Worm (Caenorhabditis elegans) whole organism, L4/young adult: Measurements from ENCODE around the gene npl-10.

Experiments
- W03F9.2 ChIP-seq: fragments of 150-350 bp; optimal IDR thresholded peaks from 2 replicates; lab custom pipeline; 2014; ENCODE audit warnings: missing biosample characterization, missing genetic modification characterization
- dao-5 ChIP-seq: sonication (generic microtip); optimal IDR thresholded peaks from 2 replicates; lab custom pipeline; 2016; ENCODE audit warnings: missing genotype, missing genetic modification characterization, moderate library complexity, missing compliant biosample characterization
- him-1 ChIP-seq: sonication (generic microtip); optimal IDR thresholded peaks from 2 replicates; lab custom pipeline; 2016; ENCODE audit warnings: missing genotype, missing genetic modification reagents, missing genetic modification characterization, missing compliant biosample characterization

npl-10 gene

DNA sequence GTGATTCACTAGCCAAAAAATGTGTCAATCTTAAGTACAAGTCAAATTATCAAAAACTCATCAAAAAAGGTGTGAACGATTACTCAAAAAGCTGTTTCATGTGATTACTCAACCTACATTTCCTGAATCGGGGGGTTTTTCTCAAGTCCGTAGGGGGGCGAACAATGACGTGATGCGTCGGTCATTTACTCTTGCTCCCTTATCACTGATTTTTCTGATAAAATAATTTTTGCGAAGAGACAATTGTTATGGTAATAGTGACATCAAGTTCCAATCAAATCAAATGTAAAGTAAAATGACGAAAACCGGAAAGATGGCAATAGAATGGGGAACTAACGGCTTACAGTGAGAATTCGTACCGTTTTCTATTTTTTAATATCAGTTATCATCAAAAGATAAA is 41.7 kb downstream of the npl-10 start:
- TF ChIP-seq dao-5 = no peak
- TF ChIP-seq W03F9.2 (tag; lab: Kevin White, UChicago) = no peak
- no peak for TF ChIP-seq him-1 (tag; lab: Kevin White, UChicago)

DNA sequence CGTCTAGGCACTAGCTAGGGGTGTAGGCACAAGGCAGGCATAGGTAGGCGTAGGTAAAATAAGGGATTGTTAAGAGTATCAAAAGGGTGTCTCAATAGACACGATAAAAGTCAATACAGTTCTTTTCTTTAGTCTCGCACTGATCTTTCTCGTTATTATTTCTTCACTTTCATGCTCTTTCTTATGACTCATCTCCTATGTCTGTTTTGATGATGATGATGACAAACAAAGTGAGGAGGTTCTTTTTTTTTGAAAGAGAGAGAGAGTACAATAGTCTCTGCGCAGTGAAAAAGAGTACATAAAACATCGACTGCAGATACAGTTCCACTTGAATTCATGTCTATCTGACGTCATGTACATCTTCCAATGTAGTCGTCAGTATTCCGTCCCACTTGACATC is 45.8 kb downstream of the npl-10 start:
- no peak for TF ChIP-seq dao-5
- TF ChIP-seq W03F9.2 (tag; lab: Kevin White, UChicago) = no peak
- no peak for TF ChIP-seq him-1 (tag; lab: Kevin White, UChicago)

DNA sequence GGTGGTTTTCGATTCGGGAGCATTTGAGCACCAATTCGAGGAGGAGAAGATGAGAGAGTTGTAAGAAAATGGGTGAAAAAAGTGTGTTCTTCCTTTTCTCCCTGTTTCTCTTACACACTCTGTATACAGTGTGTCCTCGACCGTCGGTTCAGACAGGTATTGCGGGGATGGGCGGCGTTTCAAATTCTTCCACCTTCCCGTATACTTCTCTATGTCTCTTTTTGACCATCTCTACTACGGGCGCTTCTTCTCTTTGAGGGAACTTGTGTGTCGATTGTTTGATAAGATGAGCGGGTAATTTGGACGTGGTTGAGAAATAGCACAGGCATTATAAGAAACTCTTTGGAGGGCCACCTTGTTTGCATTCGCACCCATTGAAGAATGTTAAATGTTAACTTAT is 48.1 kb downstream of the npl-10 start:
- TF ChIP-seq W03F9.2 (tag; lab: Kevin White, UChicago) = no peak
- no peak for TF ChIP-seq dao-5
- TF ChIP-seq him-1 (tag; lab: Kevin White, UChicago) = no peak
